Worm (Caenorhabditis elegans) whole organism, young adult: ENCODE results near the gene ZK1240.2.

Experiments used
- B0035.1 ChIP-seq: sonication (generic microtip); optimal IDR thresholded peaks from 2 replicates; lab custom pipeline; 2016; ENCODE audit warnings: missing genetic modification characterization, mild to moderate bottlenecking, missing compliant biosample characterization, missing genotype, missing genetic modification reagents
- Y67H2A.10 ChIP-seq: fragments of 200-800 bp; sonication (Bioruptor generic); conservative IDR thresholded peaks from 2 replicates; pipeline ENCODE4 v1.3.6; 2022; ENCODE audit warnings: missing genetic modification reagents, missing genetic modification characterization, missing compliant biosample characterization
- ZK185.1 ChIP-seq: sonication (generic microtip); optimal IDR thresholded peaks from 2 replicates; lab custom pipeline; 2016; ENCODE audit warnings: mild to moderate bottlenecking, missing genetic modification characterization, missing compliant biosample characterization; ENCODE audit not compliant: poor library complexity, severe bottlenecking
- ama-1 ChIP-seq, 3 experiments: fragments of 150-350 bp in 1 of 3; sonication (generic microtip) in 2 of 3; optimal IDR thresholded peaks; 2 replicates each; lab custom pipeline; 2014 to 2018; ENCODE audit warnings: missing biosample characterization in 2 of 3, missing genetic modification characterization in 2 of 3, missing genetic modification reagents in 2 of 3
- attf-3 ChIP-seq: fragments of 200-800 bp; sonication (Bioruptor generic); conservative IDR thresholded peaks from 2 replicates; pipeline ENCODE4 v1.3.6; 2022; ENCODE audit warnings: missing genetic modification reagents, missing genetic modification characterization, missing compliant biosample characterization
- attf-6 ChIP-seq: fragments of 200-800 bp; sonication (Bioruptor generic); IDR thresholded peaks from 2 replicates; pipeline ENCODE4 v1.3.6; 2022; ENCODE audit warnings: missing genetic modification reagents, missing genetic modification characterization, missing compliant biosample characterization
- hmg-1.2 ChIP-seq: fragments of 200-800 bp; sonication (Bioruptor generic); IDR thresholded peaks from 2 replicates; pipeline ENCODE4 v1.3.6; 2022; ENCODE audit warnings: missing genetic modification reagents, missing genetic modification characterization, missing compliant biosample characterization
- lsy-27 ChIP-seq: sonication (generic microtip); optimal IDR thresholded peaks from 2 replicates; lab custom pipeline; 2017; ENCODE audit warnings: missing genetic modification characterization, mild to moderate bottlenecking, missing compliant biosample characterization, antibody characterized with exemption, missing genotype, borderline replicate concordance; ENCODE audit not compliant: insufficient read depth
- sdz-38 ChIP-seq: sonication (generic microtip); optimal IDR thresholded peaks from 2 replicates; lab custom pipeline; 2016; ENCODE audit warnings: missing genotype, missing genetic modification characterization, missing compliant biosample characterization
- unc-130 ChIP-seq: sonication (generic microtip); optimal IDR thresholded peaks from 2 replicates; lab custom pipeline; 2016; ENCODE audit warnings: missing genetic modification reagents, missing genetic modification characterization, missing compliant biosample characterization

ce11 chrII:2322857-2323518 lies at the start of gene ZK1240.2, which contains the start of gene ZK1240.6:
- no peak for TF ChIP-seq hmg-1.2 (GFP tag; lab: Robert Waterston, UW)
- TF ChIP-seq ama-1 (optimal IDR thresholded peaks at IDR 0.05; lab: Kevin White, UChicago): no peak
- no peak for TF ChIP-seq ama-1 (GFP tag; optimal IDR thresholded peaks at IDR 0.05; lab: Kevin White, UChicago)
- TF ChIP-seq unc-130 (GFP tag; lab: Kevin White, UChicago): no peak
- TF ChIP-seq lsy-27 (tag; lab: Kevin White, UChicago): no peak
- no peak for TF ChIP-seq ZK185.1 (tag; lab: Kevin White, UChicago)
- no peak for TF ChIP-seq attf-6 (GFP tag; lab: Robert Waterston, UW)
- no peak for TF ChIP-seq Y67H2A.10 (GFP tag; lab: Robert Waterston, UW)
- no peak for TF ChIP-seq sdz-38 (tag; lab: Kevin White, UChicago)
- no peak for TF ChIP-seq attf-3 (GFP tag; lab: Robert Waterston, UW)
- TF ChIP-seq B0035.1 (tag; lab: Kevin White, UChicago): no peak
